Fruit fly (Drosophila melanogaster) whole organism: ENCODE data around the gene CG11893.

Source experiments
- CG8478 ChIP-seq: fragments of >200 bp; optimal IDR thresholded peaks from 2 replicates; lab custom pipeline; 2018; ENCODE audit warnings: inconsistent platforms
- Dll ChIP-seq: fragments of >200 bp; optimal IDR thresholded peaks from 2 replicates; lab custom pipeline; 2017
- EcR ChIP-seq, 2 experiments: fragments of >200 bp; optimal IDR thresholded peaks; 2 replicates each; lab custom pipeline; 2017; ENCODE audit warnings: missing biosample characterization in 2 of 2, missing genetic modification characterization in 2 of 2, missing genetic modification reagents in 2 of 2
- psq ChIP-seq: fragments of >200 bp; optimal IDR thresholded peaks from 2 replicates; lab custom pipeline; 2017
- usp ChIP-seq: fragments of >200 bp; optimal IDR thresholded peaks from 2 replicates; lab custom pipeline; 2017; ENCODE audit warnings: missing biosample characterization, missing genetic modification characterization, mixed read lengths

DNA sequence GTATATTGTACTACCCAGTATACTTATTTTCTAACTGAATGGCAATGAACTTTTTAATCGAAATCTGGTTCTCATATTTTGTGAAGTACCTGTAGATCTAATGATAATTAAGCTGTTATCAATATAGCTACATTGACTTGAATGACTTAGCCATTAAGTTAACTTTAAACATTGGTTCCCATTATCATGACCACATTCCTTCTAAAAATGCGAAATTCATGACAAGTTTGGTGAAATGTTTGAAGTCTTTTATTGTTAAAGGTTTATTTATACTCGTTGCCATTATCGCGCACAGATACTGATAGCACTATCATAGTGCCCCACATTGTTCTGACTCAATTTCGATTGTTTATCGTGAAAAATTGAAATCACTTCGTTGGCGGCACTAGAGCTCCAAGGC is 31.2 kb downstream of the CG11893 start:
- TF ChIP-seq psq (no peak), CG8478 (lab: Kevin White, UChicago) (no peak), Dll (lab: Kevin White, UChicago) (no peak), EcR (GFP tag; optimal IDR thresholded peaks at IDR 0.05; lab: Kevin White, UChicago) (no peak), usp (GFP tag; lab: Kevin White, UChicago) (no peak)
